Fruit fly (Drosophila melanogaster) whole organism, prepupa: ENCODE results near the gene CG6654.

Source experiments
- CG15336 ChIP-seq: fragments of 200-800 bp; sonication (Bioruptor generic); IDR thresholded peaks from 2 replicates; pipeline ENCODE4 v1.3.6; 2022; ENCODE audit warnings: missing biosample characterization, missing genetic modification characterization
- CG4318 ChIP-seq: fragments of 200-800 bp; sonication (Bioruptor generic); optimal IDR thresholded peaks from 3 replicates; lab custom pipeline; 2017; ENCODE audit warnings: missing biosample characterization, mild to moderate bottlenecking, missing genetic modification characterization
- CG6792 ChIP-seq: fragments of 200-800 bp; sonication (Bioruptor generic); optimal IDR thresholded peaks from 3 replicates; lab custom pipeline; 2016; ENCODE audit warnings: missing biosample characterization, missing genetic modification characterization
- Eip93F ChIP-seq: fragments of 200-800 bp; sonication (Bioruptor generic); optimal IDR thresholded peaks from 2 replicates; lab custom pipeline; 2016; ENCODE audit warnings: missing biosample characterization, mild to moderate bottlenecking, missing genetic modification characterization
- Met ChIP-seq: fragments of 200-800 bp; sonication (Bioruptor generic); optimal IDR thresholded peaks from 3 replicates; lab custom pipeline; 2016; ENCODE audit warnings: missing biosample characterization, missing genetic modification characterization
- Sox102F ChIP-seq: fragments of 200-800 bp; sonication (Bioruptor generic); optimal IDR thresholded peaks from 2 replicates; lab custom pipeline; 2016; ENCODE audit warnings: missing biosample characterization, mild to moderate bottlenecking, missing genetic modification characterization

dm6 chr3R:15231635-15232138, 18.2 kb upstream of the CG6654 start:
- TF ChIP-seq Met (GFP tag; lab: Kevin White, UChicago) (no peak), CG4318 (GFP tag; lab: Kevin White, UChicago) (no peak), CG15336 (GFP tag; lab: Robert Waterston, UW) (no peak), CG6792 (GFP tag; lab: Kevin White, UChicago) (no peak), Eip93F (GFP tag; lab: Kevin White, UChicago) (no peak), Sox102F (GFP tag; lab: Kevin White, UChicago) (no peak)
